Worm (Caenorhabditis elegans): ENCODE data around the gene F20D6.8.

The F20D6.8 gene

DNA sequence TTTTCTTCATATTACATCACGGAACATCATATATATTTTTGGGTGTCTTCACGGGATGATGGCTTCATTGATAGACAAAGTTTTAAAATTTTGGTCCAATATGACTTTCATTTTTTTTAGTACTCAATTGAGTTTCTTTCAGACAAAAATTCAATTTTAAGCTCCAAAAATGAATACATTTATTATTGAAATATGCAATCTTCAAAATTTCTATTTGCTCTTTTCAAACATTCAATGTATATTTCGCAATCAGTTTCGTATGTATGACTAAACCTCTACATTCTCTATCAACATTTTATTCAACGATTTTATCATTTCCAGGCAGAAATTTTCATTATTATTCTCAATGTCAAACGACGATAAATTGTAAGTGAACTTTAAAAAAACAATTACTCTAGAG lies 15.3 kb upstream of the F20D6.8 start, which contains the start of gene srp-8:
Gene srp-8, plus strand, starts transcription at position 301 of the 400 bp plus-strand sequence.
- TF ChIP-seq ceh-24 (tag; optimal IDR thresholded peaks at IDR 0.05) = no peak
- no peak for TF ChIP-seq K09A11.1 (tag; optimal IDR thresholded peaks at IDR 0.05; ENCODE audit: insufficient read depth)
- no peak for TF ChIP-seq ttx-3 (tag; optimal IDR thresholded peaks at IDR 0.05)
- TF ChIP-seq nfya-1 (tag; optimal IDR thresholded peaks at IDR 0.05) = no peak
- no peak for TF ChIP-seq rnt-1 (tag; optimal IDR thresholded peaks at IDR 0.05)
- TF ChIP-seq T23F11.4 (GFP tag; optimal IDR thresholded peaks at IDR 0.05) = no peak
- TF ChIP-seq ceh-6 (GFP tag; optimal IDR thresholded peaks at IDR 0.05) = no peak
- no peak for TF ChIP-seq pros-1 (tag; optimal IDR thresholded peaks at IDR 0.05)
- no peak for TF ChIP-seq pqm-1 (tag; optimal IDR thresholded peaks at IDR 0.05)
- TF ChIP-seq ceh-2 (tag; optimal IDR thresholded peaks at IDR 0.05) = no peak
- TF ChIP-seq sdc-2 (tag; optimal IDR thresholded peaks at IDR 0.05) = no peak
- TF ChIP-seq npax-4 (tag; optimal IDR thresholded peaks at IDR 0.05) = no peak
- no peak for TF ChIP-seq ceh-48 (tag; optimal IDR thresholded peaks at IDR 0.05)
- TF ChIP-seq odd-2 (tag; optimal IDR thresholded peaks at IDR 0.05) = no peak

DNA sequence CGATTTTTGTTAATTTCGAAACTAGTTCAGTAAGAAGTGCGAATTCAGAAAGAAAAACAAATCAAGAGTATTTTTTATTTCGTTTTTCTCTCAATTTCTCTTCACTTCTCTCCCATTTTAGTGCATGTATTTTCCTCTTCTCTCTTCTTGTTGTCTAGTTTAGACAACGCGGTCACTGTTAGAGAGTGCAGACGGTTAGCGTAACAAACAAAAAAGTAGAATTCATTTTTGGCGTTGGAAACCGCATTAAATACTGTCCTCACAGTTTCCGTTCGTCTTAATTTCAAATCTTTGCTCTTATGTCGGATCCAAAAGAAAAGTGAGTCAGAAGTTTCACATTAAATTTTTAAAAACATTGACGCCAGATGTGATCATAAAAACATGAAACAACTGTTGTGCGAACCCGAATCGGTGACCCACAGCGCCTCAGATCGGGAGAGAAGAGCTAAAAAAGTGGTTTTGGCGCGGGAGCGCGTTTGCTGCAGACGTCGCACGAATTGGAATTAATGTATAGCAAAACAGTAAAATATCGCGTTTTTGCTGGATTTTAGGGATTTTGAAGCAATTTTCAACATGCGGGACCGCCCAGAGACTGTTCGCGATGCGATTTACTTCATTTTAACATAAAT lies 11.0 kb upstream of the F20D6.8 start, which contains the start of gene srp-7:
Gene srp-7, plus strand, starts transcription at position 213 of the 629 bp plus-strand sequence.
- TF ChIP-seq ceh-2 (tag; optimal IDR thresholded peaks at IDR 0.05) (no peak), eyg-1 (tag; optimal IDR thresholded peaks at IDR 0.05) (no peak), Y22D7AL.16 (tag; optimal IDR thresholded peaks at IDR 0.05) (no peak), dve-1 (tag; optimal IDR thresholded peaks at IDR 0.05) (no peak), hlh-15 (tag; optimal IDR thresholded peaks at IDR 0.05) (no peak), ceh-14 (tag; optimal IDR thresholded peaks at IDR 0.05) (no peak), pros-1 (tag; optimal IDR thresholded peaks at IDR 0.05) (no peak), pqm-1 (tag; optimal IDR thresholded peaks at IDR 0.05) (no peak), elt-4 (tag; optimal IDR thresholded peaks at IDR 0.05) (no peak)

DNA sequence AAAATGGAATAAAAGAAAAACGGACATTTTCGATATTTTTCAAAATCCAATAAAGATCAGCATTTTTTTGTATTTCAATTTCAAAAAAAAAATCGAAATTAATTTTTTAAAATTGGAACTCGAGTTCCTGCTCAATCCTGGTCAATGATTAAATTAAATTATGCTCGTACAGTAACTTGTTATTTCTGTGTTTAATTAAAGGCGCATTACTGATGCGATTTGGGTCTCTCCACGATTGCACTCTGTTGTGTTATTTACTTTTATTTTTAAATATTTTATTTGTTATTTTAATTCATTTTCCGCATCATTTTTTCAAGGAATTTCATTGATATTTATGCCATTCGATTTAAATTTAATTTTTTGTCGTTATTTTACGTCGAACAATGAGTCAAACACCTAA lies 10.2 kb upstream of the F20D6.8 start:
- TF ChIP-seq C08G9.2 (tag; optimal IDR thresholded peaks at IDR 0.05) (no peak), fkh-10 (GFP tag; optimal IDR thresholded peaks at IDR 0.05) (no peak), unc-55 (GFP tag; optimal IDR thresholded peaks at IDR 0.05) (no peak), K02D7.2 (tag; optimal IDR thresholded peaks at IDR 0.05) (no peak), ceh-22 (tag; optimal IDR thresholded peaks at IDR 0.05) (no peak), ceh-30 (tag; optimal IDR thresholded peaks at IDR 0.05) (no peak), ceh-2 (tag; optimal IDR thresholded peaks at IDR 0.05) (no peak), Y22D7AL.16 (tag; optimal IDR thresholded peaks at IDR 0.05) (no peak), pros-1 (tag; optimal IDR thresholded peaks at IDR 0.05) (no peak), hlh-15 (tag; optimal IDR thresholded peaks at IDR 0.05) (no peak), pqm-1 (tag; optimal IDR thresholded peaks at IDR 0.05) (no peak), pha-4 (tag; optimal IDR thresholded peaks at IDR 0.05) (no peak), pha-2 (tag; optimal IDR thresholded peaks at IDR 0.05) (no peak), dve-1 (tag; optimal IDR thresholded peaks at IDR 0.05) (no peak), lim-6 (tag; optimal IDR thresholded peaks at IDR 0.05) (no peak)

DNA sequence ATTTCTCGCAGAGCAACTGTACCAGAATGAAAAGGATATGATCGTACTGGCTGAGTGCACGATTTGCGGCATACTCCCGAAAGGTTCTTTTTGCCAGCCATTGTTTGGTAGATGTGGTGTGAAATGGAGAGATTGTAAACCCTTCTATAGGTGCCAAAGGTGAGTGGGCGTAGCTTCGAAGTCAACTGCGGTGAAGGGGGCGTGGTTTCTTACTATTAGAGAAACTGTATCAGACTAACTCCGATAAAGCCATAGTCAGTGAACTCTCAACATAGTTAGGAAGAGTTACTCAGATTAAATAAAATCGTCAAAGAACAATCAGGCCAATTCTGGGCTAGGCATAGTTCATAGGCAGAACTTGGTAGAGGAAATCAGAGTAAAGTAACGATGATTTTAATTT lies 9.3 kb upstream of the F20D6.8 start, which contains the start of gene F20D6.9:
Gene F20D6.9, minus strand, starts transcription at position 101 of the 400 bp plus-strand sequence.
- no peak for TF ChIP-seq fkh-10 (GFP tag; optimal IDR thresholded peaks at IDR 0.05)
- TF ChIP-seq ceh-19 (GFP tag; optimal IDR thresholded peaks at IDR 0.05) = no peak
- no peak for TF ChIP-seq dve-1 (tag; optimal IDR thresholded peaks at IDR 0.05)
- TF ChIP-seq fkh-6 (tag; optimal IDR thresholded peaks at IDR 0.05) = no peak
- TF ChIP-seq pag-3 (tag; optimal IDR thresholded peaks at IDR 0.05; ENCODE audit: borderline replicate concordance) = no peak
- TF ChIP-seq pha-2 (tag; optimal IDR thresholded peaks at IDR 0.05) = no peak
- TF ChIP-seq ceh-9 (tag; optimal IDR thresholded peaks at IDR 0.05) = no peak
- no peak for TF ChIP-seq ceh-45 (GFP tag; IDR thresholded peaks at IDR 0.05)
- no peak for TF ChIP-seq ceh-22 (tag; optimal IDR thresholded peaks at IDR 0.05)
- no peak for TF ChIP-seq eyg-1 (tag; optimal IDR thresholded peaks at IDR 0.05)
- TF ChIP-seq ceh-14 (tag; optimal IDR thresholded peaks at IDR 0.05) = no peak
- TF ChIP-seq nhr-232 (tag; optimal IDR thresholded peaks at IDR 0.05) = no peak
- no peak for TF ChIP-seq elt-2 (tag; optimal IDR thresholded peaks at IDR 0.05)

Measured in whole organism, late embryonic.